Worm (Caenorhabditis elegans) whole organism, early embryonic: ENCODE results near the gene nspa-8.

ENCODE experiments used
- B0310.2 ChIP-seq: sonication (generic microtip); optimal IDR thresholded peaks from 2 replicates; lab custom pipeline; 2016; ENCODE audit warnings: mild to moderate bottlenecking, missing genetic modification characterization, missing compliant biosample characterization
- F13C5.2 ChIP-seq: sonication (generic microtip); optimal IDR thresholded peaks from 2 replicates; lab custom pipeline; 2017; ENCODE audit warnings: mild to moderate bottlenecking, missing genetic modification characterization, inconsistent platforms, missing compliant biosample characterization
- aly-1 ChIP-seq: sonication (generic microtip); optimal IDR thresholded peaks from 2 replicates; lab custom pipeline; 2016; ENCODE audit warnings: missing genetic modification characterization, missing compliant biosample characterization
- ama-1 ChIP-seq: fragments of 150-350 bp; optimal IDR thresholded peaks from 2 replicates; lab custom pipeline; 2014
- ceh-13 ChIP-seq: fragments of 200-800 bp; sonication (Bioruptor generic); optimal IDR thresholded peaks from 2 replicates; lab custom pipeline; 2018; ENCODE audit warnings: mild to moderate bottlenecking, missing genetic modification characterization, missing compliant biosample characterization
- ceh-36 ChIP-seq: sonication (generic microtip); optimal IDR thresholded peaks from 2 replicates; lab custom pipeline; 2016; ENCODE audit warnings: missing genetic modification characterization, inconsistent platforms, missing compliant biosample characterization
- ets-7 ChIP-seq: sonication (generic microtip); optimal IDR thresholded peaks from 2 replicates; lab custom pipeline; 2016; ENCODE audit warnings: missing genotype, missing genetic modification characterization, missing compliant biosample characterization
- flt-1 ChIP-seq: fragments of 200-800 bp; sonication (Bioruptor generic); IDR thresholded peaks from 2 replicates; pipeline ENCODE4 v1.3.6; 2022; ENCODE audit warnings: missing genetic modification characterization, missing compliant biosample characterization
- hmbx-1 ChIP-seq: sonication (generic microtip); optimal IDR thresholded peaks from 2 replicates; lab custom pipeline; 2016; ENCODE audit warnings: mild to moderate bottlenecking, missing genetic modification characterization, missing compliant biosample characterization
- hmg-4 ChIP-seq: fragments of 200-800 bp; sonication (Bioruptor generic); optimal IDR thresholded peaks from 2 replicates; lab custom pipeline; 2018; ENCODE audit warnings: mild to moderate bottlenecking, missing genetic modification characterization, missing compliant biosample characterization
- hnd-1 ChIP-seq: sonication (generic microtip); optimal IDR thresholded peaks from 2 replicates; lab custom pipeline; 2016; ENCODE audit warnings: missing genetic modification characterization, missing compliant biosample characterization
- scrt-1 ChIP-seq: fragments of 200-800 bp; sonication (Bioruptor generic); IDR thresholded peaks from 2 replicates; pipeline ENCODE4 v1.3.6; 2022; ENCODE audit warnings: missing genetic modification characterization, missing compliant biosample characterization
- sea-1 ChIP-seq: fragments of 200-800 bp; sonication (Bioruptor generic); conservative IDR thresholded peaks from 2 replicates; pipeline ENCODE4 v1.3.6; 2022; ENCODE audit warnings: missing genetic modification characterization, missing compliant biosample characterization
- tbx-37 ChIP-seq: fragments of 200-800 bp; sonication (Bioruptor generic); conservative IDR thresholded peaks from 2 replicates; pipeline ENCODE4 v1.3.6; 2022; ENCODE audit warnings: missing genetic modification reagents, missing genetic modification characterization, missing compliant biosample characterization

DNA sequence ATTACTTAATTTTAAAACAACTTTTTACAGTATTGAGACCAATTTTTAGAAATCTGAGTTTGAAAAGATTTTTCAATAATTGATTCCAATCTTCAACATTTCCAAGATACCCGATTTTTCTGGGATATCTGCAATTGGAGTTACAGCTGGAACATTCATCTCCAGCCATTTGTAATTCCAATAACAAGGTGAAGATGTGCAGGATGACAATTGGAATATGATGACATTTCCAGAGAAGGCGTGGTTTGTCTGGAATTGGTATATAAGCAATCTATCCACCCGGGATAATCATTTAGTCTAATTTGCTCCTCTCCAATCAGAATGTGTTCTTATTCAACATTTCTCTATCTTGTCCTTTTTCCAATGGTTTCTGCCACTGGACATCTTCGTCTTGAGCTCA, 45.7 kb downstream of the nspa-8 start, which contains the start of gene Y50E8A.11:
- TF ChIP-seq ama-1 (lab: Kevin White, UChicago) (no peak), tbx-37 (GFP tag; lab: Robert Waterston, UW) (no peak), ceh-36 (tag; lab: Kevin White, UChicago) (no peak), sea-1 (no peak), ceh-13 (GFP tag; lab: Kevin White, UChicago) (no peak), hnd-1 (tag; lab: Kevin White, UChicago) (no peak), aly-1 (tag; lab: Kevin White, UChicago) (no peak), flt-1 (GFP tag; lab: Robert Waterston, UW) (no peak), scrt-1 (no peak), hmg-4 (no peak), hmbx-1 (tag; lab: Kevin White, UChicago) (no peak), F13C5.2 (tag; lab: Kevin White, UChicago) (no peak), B0310.2 (tag; lab: Kevin White, UChicago) (no peak), ets-7 (tag; lab: Kevin White, UChicago) (no peak)
